Fruit fly (Drosophila melanogaster): ENCODE measurements around the gene ppk31.

Gene ppk31

DNA sequence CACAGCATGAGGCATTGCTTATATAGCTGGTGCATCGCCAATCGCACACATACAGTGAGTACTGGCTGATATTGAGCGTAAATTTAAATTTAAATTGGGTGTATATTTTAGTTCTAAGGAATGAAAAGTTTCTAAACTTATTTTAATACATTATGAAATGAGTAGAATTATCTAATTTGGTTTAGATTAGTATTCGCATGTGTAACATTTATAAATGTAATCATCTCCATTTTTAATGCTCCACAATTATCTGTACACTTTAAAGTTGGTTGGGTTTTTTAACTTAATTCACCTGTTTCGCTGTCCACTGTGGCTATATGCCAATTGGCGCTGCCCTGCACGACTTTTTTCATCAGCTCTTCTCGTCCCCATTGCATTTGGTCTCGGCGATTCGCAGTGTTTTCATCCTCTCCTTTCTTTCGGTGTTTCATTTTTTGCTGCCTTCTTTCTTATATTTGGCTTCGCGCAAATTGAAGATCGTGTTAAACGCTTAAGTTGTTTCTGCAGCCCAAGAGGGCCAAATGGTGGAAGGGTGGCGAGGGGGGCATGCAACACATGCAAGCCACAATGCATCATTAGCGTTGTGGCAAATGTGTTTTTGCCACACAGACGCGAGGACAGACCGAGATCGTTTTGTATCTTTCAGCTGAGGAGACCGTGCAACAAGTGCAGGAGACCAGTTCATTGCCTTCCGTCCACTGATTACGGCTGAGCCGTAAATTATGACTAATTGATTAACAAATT lies 38.8 kb downstream of the ppk31 start:
- TF ChIP-seq usp (GFP tag; optimal IDR thresholded peaks at IDR 0.05) (no peak), foxo (GFP tag; optimal IDR thresholded peaks at IDR 0.05) (peak in 1 of 2 experiments; percentile 85), Abd-B (GFP tag; optimal IDR thresholded peaks at IDR 0.05) (no peak), sv (GFP tag; optimal IDR thresholded peaks at IDR 0.05) (no peak), Mio (GFP tag; optimal IDR thresholded peaks at IDR 0.05) (no peak), lola (GFP tag; optimal IDR thresholded peaks at IDR 0.05) (no peak), OdsH (GFP tag; optimal IDR thresholded peaks at IDR 0.05) (peak; percentile 84), Dif (GFP tag; optimal IDR thresholded peaks at IDR 0.05; ENCODE audit: partially characterized antibody) (peak; percentile 28), ey (GFP tag; optimal IDR thresholded peaks at IDR 0.05) (peak; percentile 29), woc (GFP tag; optimal IDR thresholded peaks at IDR 0.05) (peak; percentile 30), br (GFP tag; optimal IDR thresholded peaks at IDR 0.05) (no peak), CG9705 (GFP tag; optimal IDR thresholded peaks at IDR 0.05) (peak; percentile 53), Hr78 (GFP tag; optimal IDR thresholded peaks at IDR 0.05) (no peak), dl (GFP tag; optimal IDR thresholded peaks at IDR 0.05; ENCODE audit: insufficient read depth in 1 of 2, partially characterized antibody in 2 of 2) (no peak), Dfd (GFP tag; optimal IDR thresholded peaks at IDR 0.05) (no peak), N (GFP tag; optimal IDR thresholded peaks at IDR 0.05) (no peak), Myc (optimal IDR thresholded peaks at IDR 0.05) (no peak), sage (GFP tag; optimal IDR thresholded peaks at IDR 0.05) (peak; percentile 16), dmrt93B (GFP tag; optimal IDR thresholded peaks at IDR 0.05) (peak; percentile 63), GATAd (GFP tag; optimal IDR thresholded peaks at IDR 0.05) (no peak), dsf (GFP tag; optimal IDR thresholded peaks at IDR 0.05; ENCODE audit: borderline replicate concordance) (no peak), Jra (GFP tag; optimal IDR thresholded peaks at IDR 0.05) (no peak), psq (GFP tag; optimal IDR thresholded peaks at IDR 0.05) (peak; percentile 92), CrebA (GFP tag; optimal IDR thresholded peaks at IDR 0.05; ENCODE audit: borderline replicate concordance) (peak; percentile 0), CG32264 (GFP tag; optimal IDR thresholded peaks at IDR 0.05) (peak; percentile 3), h (GFP tag; optimal IDR thresholded peaks at IDR 0.05) (peak; percentile 88), HLH106 (tag; optimal IDR thresholded peaks at IDR 0.05) (peak; percentile 87), tai (GFP tag; optimal IDR thresholded peaks at IDR 0.05) (no peak), Sp1 (GFP tag; optimal IDR thresholded peaks at IDR 0.05) (peak; percentile 81), rgr (GFP tag; optimal IDR thresholded peaks at IDR 0.05) (peak; percentile 74), pan (optimal IDR thresholded peaks at IDR 0.05) (no peak), Hr83 (GFP tag; optimal IDR thresholded peaks at IDR 0.05; ENCODE audit: poor library complexity, severe bottlenecking) (no peak), jim (GFP tag; optimal IDR thresholded peaks at IDR 0.05) (no peak), Vsx2 (GFP tag; optimal IDR thresholded peaks at IDR 0.05; ENCODE audit: partially characterized antibody) (peak; percentile 24), Hnf4 (GFP tag; optimal IDR thresholded peaks at IDR 0.05) (peak; percentile 20), Rel (GFP tag; optimal IDR thresholded peaks at IDR 0.05) (no peak), Rel (tag; optimal IDR thresholded peaks at IDR 0.05) (no peak), fru (GFP tag; optimal IDR thresholded peaks at IDR 0.05) (peak; percentile 85), brk (GFP tag; optimal IDR thresholded peaks at IDR 0.05) (no peak)

- no peak for TF ChIP-seq h (GFP tag; optimal IDR thresholded peaks at IDR 0.05)
- no peak for TF ChIP-seq sage (GFP tag; optimal IDR thresholded peaks at IDR 0.05)
- TF ChIP-seq rgr (GFP tag; optimal IDR thresholded peaks at IDR 0.05): no peak
- TF ChIP-seq lola (GFP tag; optimal IDR thresholded peaks at IDR 0.05): no peak
- TF ChIP-seq fru (GFP tag; optimal IDR thresholded peaks at IDR 0.05): no peak
- TF ChIP-seq Hr78 (GFP tag; optimal IDR thresholded peaks at IDR 0.05): no peak
- no peak for TF ChIP-seq Abd-B (GFP tag; optimal IDR thresholded peaks at IDR 0.05)
- TF ChIP-seq Hr83 (GFP tag; optimal IDR thresholded peaks at IDR 0.05; ENCODE audit: poor library complexity, severe bottlenecking): no peak
- no peak for TF ChIP-seq psq (GFP tag; optimal IDR thresholded peaks at IDR 0.05)
- no peak for TF ChIP-seq dmrt93B (GFP tag; optimal IDR thresholded peaks at IDR 0.05)
- no peak for TF ChIP-seq br (GFP tag; optimal IDR thresholded peaks at IDR 0.05)
- TF ChIP-seq Myc (optimal IDR thresholded peaks at IDR 0.05): no peak
- no peak for TF ChIP-seq Hnf4 (GFP tag; optimal IDR thresholded peaks at IDR 0.05)
- no peak for TF ChIP-seq CG32264 (GFP tag; optimal IDR thresholded peaks at IDR 0.05)
- no peak for TF ChIP-seq CG9705 (GFP tag; optimal IDR thresholded peaks at IDR 0.05)
- TF ChIP-seq usp (GFP tag; optimal IDR thresholded peaks at IDR 0.05): no peak
- TF ChIP-seq Dif (GFP tag; optimal IDR thresholded peaks at IDR 0.05; ENCODE audit: partially characterized antibody): no peak
These were observed 39.4 kb downstream of the ppk31 start for dm6 chr3R:27202330-27202729.

Data from whole organism, wandering third instar larva.